Worm (Caenorhabditis elegans) whole organism, midembryonic: Measurements from ENCODE around the gene srx-92.

Source experiments
- T22C8.4 ChIP-seq: fragments of 200-800 bp; sonication (Bioruptor generic); IDR thresholded peaks from 2 replicates; pipeline ENCODE4 v1.3.6; 2022; ENCODE audit warnings: missing genetic modification characterization, missing compliant biosample characterization
- cog-1 ChIP-seq: sonication (generic microtip); optimal IDR thresholded peaks from 2 replicates; lab custom pipeline; 2016; ENCODE audit warnings: missing genetic modification characterization, missing compliant biosample characterization
- flt-1 ChIP-seq: fragments of 200-800 bp; sonication (Bioruptor generic); IDR thresholded peaks from 2 replicates; pipeline ENCODE4 v1.3.6; 2022; ENCODE audit warnings: missing genetic modification characterization, missing compliant biosample characterization
- klf-2 ChIP-seq: fragments of 200-800 bp; sonication (Bioruptor generic); conservative IDR thresholded peaks from 2 replicates; pipeline ENCODE4 v1.3.6; 2022; ENCODE audit warnings: missing genetic modification reagents, missing genetic modification characterization, missing compliant biosample characterization
- med-1 ChIP-seq: sonication (generic microtip); optimal IDR thresholded peaks from 2 replicates; lab custom pipeline; 2017; ENCODE audit warnings: missing genetic modification characterization, mild to moderate bottlenecking, missing compliant biosample characterization, antibody characterized with exemption, missing genetic modification reagents; ENCODE audit not compliant: insufficient read depth
- ref-1 ChIP-seq: fragments of 200-800 bp; sonication (Bioruptor generic); conservative IDR thresholded peaks from 2 replicates; pipeline ENCODE4 v1.3.6; 2022; ENCODE audit warnings: missing genetic modification reagents, missing genetic modification characterization, missing compliant biosample characterization
- tab-1 ChIP-seq: fragments of 200-800 bp; sonication (Bioruptor generic); IDR thresholded peaks from 2 replicates; pipeline ENCODE4 v1.3.6; 2022; ENCODE audit warnings: missing genetic modification characterization, missing compliant biosample characterization
- ztf-23 ChIP-seq: fragments of 200-800 bp; sonication (Bioruptor generic); IDR thresholded peaks from 2 replicates; pipeline ENCODE4 v1.3.6; 2022; ENCODE audit warnings: missing genetic modification reagents, missing genetic modification characterization, missing compliant biosample characterization
- ztf-29 ChIP-seq: fragments of 200-800 bp; sonication (Bioruptor generic); IDR thresholded peaks from 2 replicates; pipeline ENCODE4 v1.3.6; 2022; ENCODE audit warnings: missing genetic modification reagents, missing genetic modification characterization, missing compliant biosample characterization

DNA sequence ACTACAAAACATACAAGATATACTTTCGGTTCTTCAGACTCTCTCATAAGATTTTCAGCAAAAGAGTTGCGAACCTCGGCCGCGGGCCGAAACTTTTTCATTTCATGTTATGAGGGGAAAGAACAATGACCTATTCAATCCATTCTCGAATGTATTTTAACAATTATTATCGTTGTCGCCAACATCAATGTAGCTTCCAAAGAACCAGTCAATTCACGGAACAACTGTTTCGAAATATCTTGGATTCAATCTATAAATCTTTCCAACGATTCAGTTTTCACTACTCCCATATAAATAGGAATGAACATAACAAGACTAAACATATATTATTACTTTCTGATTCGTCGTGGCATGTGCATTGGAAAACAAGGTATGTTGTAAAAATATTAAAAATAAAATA, 18.1 kb downstream of the srx-92 start, which contains the start of gene F07G11.1:
- TF ChIP-seq tab-1 (GFP tag; lab: Robert Waterston, UW) (no peak), flt-1 (GFP tag; lab: Robert Waterston, UW) (no peak), med-1 (GFP tag; lab: Kevin White, UChicago) (no peak), T22C8.4 (GFP tag; lab: Robert Waterston, UW) (no peak), cog-1 (tag; lab: Kevin White, UChicago) (no peak), klf-2 (GFP tag; lab: Robert Waterston, UW) (no peak), ztf-23 (GFP tag; lab: Robert Waterston, UW) (no peak), ref-1 (GFP tag; lab: Robert Waterston, UW) (no peak), ztf-29 (no peak)
